Fruit fly (Drosophila melanogaster) whole organism, adult: ENCODE data around the gene Neto.

Experiments used
- CG11617 ChIP-seq: fragments of 200-800 bp; sonication (Bioruptor generic); optimal IDR thresholded peaks from 2 replicates; lab custom pipeline; 2017; ENCODE audit warnings: mild to moderate bottlenecking, missing biosample characterization, missing genetic modification reagents, missing genetic modification characterization
- CG12768 ChIP-seq: fragments of 200-800 bp; sonication (Bioruptor generic); optimal IDR thresholded peaks from 2 replicates; lab custom pipeline; 2017; ENCODE audit warnings: missing biosample characterization, missing genetic modification characterization, mild to moderate bottlenecking, moderate library complexity, missing genetic modification reagents
- CG14711 ChIP-seq: fragments of 200-800 bp; sonication (Bioruptor generic); optimal IDR thresholded peaks from 2 replicates; lab custom pipeline; 2018; ENCODE audit warnings: missing biosample characterization, mild to moderate bottlenecking, missing genetic modification characterization, moderate library complexity
- CG33017 ChIP-seq: fragments of 200-800 bp; sonication (Bioruptor generic); optimal IDR thresholded peaks from 2 replicates; lab custom pipeline; 2018; ENCODE audit warnings: missing biosample characterization, mild to moderate bottlenecking, missing genetic modification characterization, moderate library complexity
- CG5204 ChIP-seq: fragments of 200-800 bp; sonication (Bioruptor generic); optimal IDR thresholded peaks from 2 replicates; lab custom pipeline; 2016; ENCODE audit warnings: missing biosample characterization, missing genetic modification characterization
- CG7045 ChIP-seq: fragments of 200-800 bp; sonication (Bioruptor generic); optimal IDR thresholded peaks from 2 replicates; lab custom pipeline; 2017; ENCODE audit warnings: missing biosample characterization, mild to moderate bottlenecking, missing genetic modification characterization
- Clk ChIP-seq: fragments of 200-800 bp; sonication (Bioruptor generic); optimal IDR thresholded peaks from 2 replicates; lab custom pipeline; 2017; ENCODE audit warnings: missing biosample characterization, missing genetic modification characterization
- Crg-1 ChIP-seq: fragments of 200-800 bp; sonication (Bioruptor generic); optimal IDR thresholded peaks from 2 replicates; lab custom pipeline; 2016; ENCODE audit warnings: missing biosample characterization, missing genetic modification characterization
- Mnt ChIP-seq: fragments of 200-800 bp; sonication (Bioruptor generic); optimal IDR thresholded peaks from 2 replicates; lab custom pipeline; 2016; ENCODE audit warnings: missing biosample characterization, mild to moderate bottlenecking, missing genetic modification characterization
- bab1 ChIP-seq: fragments of 200-800 bp; sonication (Bioruptor generic); optimal IDR thresholded peaks from 3 replicates; lab custom pipeline; 2019; ENCODE audit warnings: missing biosample characterization, mild to moderate bottlenecking, missing genetic modification characterization, moderate library complexity
- cic ChIP-seq: fragments of 200-800 bp; sonication (Bioruptor generic); optimal IDR thresholded peaks from 2 replicates; lab custom pipeline; 2017; ENCODE audit warnings: missing biosample characterization, mild to moderate bottlenecking, missing genetic modification characterization, moderate library complexity
- kay ChIP-seq: fragments of 200-800 bp; sonication (Bioruptor generic); peaks from one replicate; lab custom pipeline; 2016; ENCODE audit warnings: missing biosample characterization, missing genetic modification characterization, borderline replicate concordance
- pad ChIP-seq: fragments of 200-800 bp; sonication (Bioruptor generic); optimal IDR thresholded peaks from 3 replicates; lab custom pipeline; 2017; ENCODE audit warnings: missing biosample characterization, missing genetic modification characterization, mild to moderate bottlenecking, moderate library complexity, missing genetic modification reagents
- toe ChIP-seq: fragments of 200-800 bp; sonication (Bioruptor generic); optimal IDR thresholded peaks from 2 replicates; lab custom pipeline; 2016; ENCODE audit warnings: missing biosample characterization, missing genetic modification characterization

dm6 chrX:13556172-13556571, 110.5 kb downstream of the Neto start, which contains the start of gene CG32631:
- TF ChIP-seq bab1 = no peak
- TF ChIP-seq CG5204 (GFP tag; lab: Kevin White, UChicago) = no peak
- TF ChIP-seq pad (GFP tag; lab: Kevin White, UChicago) = no peak
- no peak for TF ChIP-seq cic (GFP tag; lab: Kevin White, UChicago)
- no peak for TF ChIP-seq CG14711 (tag; lab: Kevin White, UChicago)
- no peak for TF ChIP-seq kay
- TF ChIP-seq CG11617 = no peak
- TF ChIP-seq CG7045 = no peak
- TF ChIP-seq Clk (GFP tag; lab: Kevin White, UChicago) = no peak
- no peak for TF ChIP-seq Crg-1 (GFP tag; lab: Kevin White, UChicago)
- no peak for TF ChIP-seq Mnt (GFP tag; lab: Kevin White, UChicago)
- TF ChIP-seq CG12768 (GFP tag; lab: Kevin White, UChicago) = no peak
- no peak for TF ChIP-seq CG33017 (tag; lab: Kevin White, UChicago)
- no peak for TF ChIP-seq toe (GFP tag; lab: Kevin White, UChicago)
